Worm (Caenorhabditis elegans) whole organism, L1 larva: ENCODE measurements around the gene C26B9.3.

Source experiments
- C34B4.2 ChIP-seq: sonication (generic microtip); optimal IDR thresholded peaks from 2 replicates; lab custom pipeline; 2017; ENCODE audit warnings: mild to moderate bottlenecking, missing genetic modification characterization, missing compliant biosample characterization
- F16B12.6 ChIP-seq: fragments of 150-350 bp; optimal IDR thresholded peaks from 2 replicates; lab custom pipeline; 2014; ENCODE audit warnings: missing biosample characterization, missing genetic modification characterization
- ama-1 ChIP-seq: fragments of 150-350 bp; optimal IDR thresholded peaks from 2 replicates; lab custom pipeline; 2014
- ceh-8 ChIP-seq: fragments of 200-800 bp; sonication (Bioruptor generic); optimal IDR thresholded peaks from 2 replicates; lab custom pipeline; 2018; ENCODE audit warnings: mild to moderate bottlenecking, missing genetic modification characterization, moderate library complexity, missing compliant biosample characterization
- ceh-82 ChIP-seq, 3 experiments: fragments of 150-350 bp in 1 of 3; sonication (generic microtip) in 2 of 3; optimal IDR thresholded peaks; 2 replicates each; lab custom pipeline; 2014 to 2017; ENCODE audit warnings: missing biosample characterization in 3 of 3, missing genetic modification characterization in 3 of 3
- egl-13 ChIP-seq: sonication (generic microtip); optimal IDR thresholded peaks from 2 replicates; lab custom pipeline; 2016; ENCODE audit warnings: missing genotype, missing genetic modification reagents, missing genetic modification characterization, missing compliant biosample characterization
- elt-2 ChIP-seq: sonication (generic microtip); optimal IDR thresholded peaks from 2 replicates; lab custom pipeline; 2016; ENCODE audit warnings: missing genetic modification characterization, mild to moderate bottlenecking, inconsistent platforms, missing compliant biosample characterization, missing genetic modification reagents
- ets-5 ChIP-seq: fragments of 200-800 bp; sonication (Bioruptor generic); IDR thresholded peaks from 2 replicates; pipeline ENCODE4 v1.3.6; 2022; ENCODE audit warnings: missing genetic modification characterization, missing compliant biosample characterization
- fkh-10 ChIP-seq: sonication (generic microtip); optimal IDR thresholded peaks from 2 replicates; lab custom pipeline; 2017; ENCODE audit warnings: missing biosample characterization, missing genetic modification reagents, missing genetic modification characterization
- fkh-4 ChIP-seq: sonication (generic microtip); optimal IDR thresholded peaks from 2 replicates; lab custom pipeline; 2016; ENCODE audit warnings: missing compliant biosample characterization, missing genetic modification characterization, borderline replicate concordance
- fkh-8 ChIP-seq: sonication (generic microtip); optimal IDR thresholded peaks from 2 replicates; lab custom pipeline; 2016; ENCODE audit warnings: mild to moderate bottlenecking, missing genetic modification characterization, missing compliant biosample characterization
- hlh-17 ChIP-seq: fragments of 200-800 bp; sonication (Bioruptor generic); optimal IDR thresholded peaks from 2 replicates; lab custom pipeline; 2018; ENCODE audit warnings: missing genetic modification characterization, mild to moderate bottlenecking, missing compliant biosample characterization, moderate library complexity, borderline replicate concordance
- hlh-4 ChIP-seq: sonication (generic microtip); optimal IDR thresholded peaks from 2 replicates; lab custom pipeline; 2016; ENCODE audit warnings: mild to moderate bottlenecking, missing genetic modification characterization, missing compliant biosample characterization
- lin-14 ChIP-seq: fragments of 200-800 bp; sonication (Bioruptor generic); optimal IDR thresholded peaks from 2 replicates; lab custom pipeline; 2018; ENCODE audit warnings: mild to moderate bottlenecking, missing genetic modification characterization, moderate library complexity, missing compliant biosample characterization
- lin-15B ChIP-seq: fragments of 150-350 bp; sonication (generic microtip); optimal IDR thresholded peaks from 3 replicates; lab custom pipeline; 2014; ENCODE audit warnings: missing biosample characterization, missing genetic modification characterization
- lin-35 ChIP-seq, 2 experiments: fragments of 150-350 bp; optimal IDR thresholded peaks; 2 replicates each; lab custom pipeline; 2014; ENCODE audit warnings: missing biosample characterization in 2 of 2, missing genetic modification characterization in 2 of 2, missing genetic modification reagents in 2 of 2
- lin-39 ChIP-seq: fragments of 150-350 bp; optimal IDR thresholded peaks from 2 replicates; lab custom pipeline; 2014; ENCODE audit warnings: missing biosample characterization, missing genetic modification reagents, missing genetic modification characterization
- lsy-2 ChIP-seq, 2 experiments: fragments of 150-350 bp; optimal IDR thresholded peaks; 2 replicates each; lab custom pipeline; 2014; ENCODE audit warnings: missing biosample characterization in 2 of 2, missing genetic modification characterization in 2 of 2
- mab-9 ChIP-seq: fragments of 200-800 bp; sonication (Bioruptor generic); IDR thresholded peaks from 2 replicates; pipeline ENCODE4 v1.3.6; 2022; ENCODE audit warnings: missing genetic modification reagents, missing genetic modification characterization, missing compliant biosample characterization
- mep-1 ChIP-seq: fragments of 150-350 bp; optimal IDR thresholded peaks from 2 replicates; lab custom pipeline; 2014; ENCODE audit warnings: missing biosample characterization, missing genetic modification characterization
- nhr-11 ChIP-seq: fragments of 150-350 bp; optimal IDR thresholded peaks from 2 replicates; lab custom pipeline; 2014; ENCODE audit warnings: missing biosample characterization, missing genetic modification characterization
- nhr-12 ChIP-seq: sonication (generic microtip); optimal IDR thresholded peaks from 2 replicates; lab custom pipeline; 2017; ENCODE audit warnings: missing biosample characterization, missing genetic modification characterization
- nhr-19 ChIP-seq: fragments of 200-800 bp; sonication (Bioruptor generic); conservative IDR thresholded peaks from 2 replicates; pipeline ENCODE4 v1.3.6; 2022; ENCODE audit warnings: missing genetic modification characterization, missing compliant biosample characterization
- nhr-47 ChIP-seq: sonication (generic microtip); optimal IDR thresholded peaks from 2 replicates; lab custom pipeline; 2016; ENCODE audit warnings: mild to moderate bottlenecking, missing genetic modification characterization, moderate library complexity, missing compliant biosample characterization
- nhr-71 ChIP-seq: sonication (generic microtip); optimal IDR thresholded peaks from 2 replicates; lab custom pipeline; 2016; ENCODE audit warnings: mild to moderate bottlenecking, missing genetic modification characterization, moderate library complexity, missing compliant biosample characterization
- nhr-76 ChIP-seq: sonication (generic microtip); optimal IDR thresholded peaks from 2 replicates; lab custom pipeline; 2017; ENCODE audit warnings: missing biosample characterization, missing genetic modification characterization
- pqm-1 ChIP-seq: sonication (generic microtip); optimal IDR thresholded peaks from 3 replicates; lab custom pipeline; 2017; ENCODE audit warnings: missing biosample characterization, missing genetic modification characterization
- skn-1 ChIP-seq: fragments of 150-350 bp; optimal IDR thresholded peaks from 2 replicates; lab custom pipeline; 2014; ENCODE audit warnings: missing biosample characterization, missing genetic modification characterization
- snpc-4 ChIP-seq: fragments of 150-350 bp; optimal IDR thresholded peaks from 2 replicates; lab custom pipeline; 2014; ENCODE audit warnings: missing biosample characterization, missing genetic modification characterization
- snu-23 ChIP-seq: sonication (generic microtip); optimal IDR thresholded peaks from 2 replicates; lab custom pipeline; 2016; ENCODE audit warnings: missing genetic modification characterization, missing compliant biosample characterization
- swsn-7 ChIP-seq: sonication (generic microtip); optimal IDR thresholded peaks from 2 replicates; lab custom pipeline; 2016; ENCODE audit warnings: missing genetic modification characterization, missing compliant biosample characterization
- tbx-2 ChIP-seq: sonication (generic microtip); optimal IDR thresholded peaks from 2 replicates; lab custom pipeline; 2016; ENCODE audit warnings: missing genetic modification characterization, missing compliant biosample characterization
- unc-130 ChIP-seq: fragments of 150-350 bp; optimal IDR thresholded peaks from 2 replicates; lab custom pipeline; 2017; ENCODE audit warnings: missing biosample characterization, missing genetic modification characterization, inconsistent platforms
- unc-86 ChIP-seq: sonication (generic microtip); optimal IDR thresholded peaks from 2 replicates; lab custom pipeline; 2016; ENCODE audit warnings: missing genetic modification characterization, missing compliant biosample characterization
- unc-98 ChIP-seq: fragments of 200-800 bp; sonication (Bioruptor generic); IDR thresholded peaks from 2 replicates; pipeline ENCODE4 v1.3.6; 2022; ENCODE audit warnings: missing genetic modification characterization, missing compliant biosample characterization
- vab-15 ChIP-seq: sonication (generic microtip); optimal IDR thresholded peaks from 2 replicates; lab custom pipeline; 2017; ENCODE audit warnings: missing genotype, mild to moderate bottlenecking, missing genetic modification characterization, missing compliant biosample characterization
- xbp-1 ChIP-seq: sonication (generic microtip); optimal IDR thresholded peaks from 2 replicates; lab custom pipeline; 2016; ENCODE audit warnings: missing genetic modification characterization, missing compliant biosample characterization
- zip-4 ChIP-seq: fragments of 200-800 bp; sonication (Bioruptor generic); optimal IDR thresholded peaks from 2 replicates; lab custom pipeline; 2018; ENCODE audit warnings: mild to moderate bottlenecking, missing genetic modification characterization, moderate library complexity, missing compliant biosample characterization

Gene C26B9.3

DNA sequence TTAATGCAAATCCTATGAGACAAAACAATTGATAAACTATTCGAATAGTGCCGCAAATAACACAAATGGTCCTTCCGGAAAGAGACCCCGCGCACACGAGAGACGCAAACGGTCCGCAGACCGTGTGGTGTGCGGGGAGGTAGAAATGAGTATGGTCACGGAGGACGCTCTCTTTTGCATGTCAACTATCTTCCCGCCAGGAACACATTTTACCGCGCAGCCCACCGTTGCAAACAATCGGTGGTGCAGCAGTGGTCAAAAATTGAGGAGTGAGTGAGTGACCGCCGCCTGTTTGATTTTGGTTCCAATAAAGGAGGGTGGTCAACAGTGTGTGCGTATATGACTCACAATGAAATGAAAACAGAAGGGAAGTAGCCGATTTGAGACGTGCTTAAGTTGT lies 22.6 kb downstream of the C26B9.3 start:
- TF ChIP-seq lin-14 = peak; percentile 8
- no peak for TF ChIP-seq hlh-4 (tag; lab: Kevin White, UChicago)

DNA sequence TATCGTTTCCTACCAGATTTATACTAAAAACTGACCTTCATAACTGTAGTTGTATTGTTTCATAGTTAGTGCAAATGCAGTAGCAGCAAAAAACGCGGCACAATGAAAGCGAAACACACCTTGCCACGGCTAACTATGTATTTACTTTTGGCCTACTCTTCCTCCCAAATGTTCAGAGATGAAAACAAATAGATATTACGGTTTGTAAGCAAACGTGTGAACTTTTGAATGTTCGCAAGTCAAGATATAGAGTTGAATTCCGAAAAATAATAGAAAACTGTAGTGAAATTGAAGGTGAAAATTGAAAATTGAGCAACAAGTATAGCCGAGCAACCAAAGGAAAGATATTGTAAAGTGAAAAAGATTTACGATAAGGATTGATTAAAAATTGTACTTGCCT lies 26.1 kb downstream of the C26B9.3 start, which contains the start of gene chtl-1:
Gene chtl-1 (minus strand): TSS at position 101 of the 400 bp plus-strand sequence.
- TF ChIP-seq skn-1 (tag; lab: Kevin White, UChicago) (no peak), nhr-71 (tag; lab: Kevin White, UChicago) (no peak), F16B12.6 (tag; lab: Kevin White, UChicago) (no peak), unc-130 (tag; lab: Kevin White, UChicago) (no peak), fkh-4 (tag; lab: Kevin White, UChicago) (no peak), swsn-7 (tag; lab: Kevin White, UChicago) (no peak), unc-98 (no peak), ceh-8 (no peak), ama-1 (lab: Kevin White, UChicago) (no peak), nhr-47 (tag; lab: Kevin White, UChicago) (no peak), lin-14 (no peak)

DNA sequence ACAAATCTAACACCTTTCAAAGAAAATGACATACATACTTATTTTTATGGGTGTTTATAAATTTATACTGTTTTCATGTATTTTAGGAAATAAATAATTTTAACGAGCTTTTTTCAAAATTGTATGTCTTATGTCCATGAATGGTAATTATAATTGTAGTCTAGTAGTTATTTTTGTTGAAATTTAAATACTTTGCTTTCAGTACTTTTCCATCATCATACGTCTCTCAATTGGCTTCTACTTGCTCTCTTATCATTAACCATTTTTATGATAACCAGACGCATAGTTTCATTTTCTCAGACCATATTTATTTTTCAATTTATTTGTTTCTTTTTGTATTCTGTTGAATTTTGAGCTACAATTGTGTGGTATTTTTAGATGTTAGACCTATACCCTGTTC lies 27.3 kb downstream of the C26B9.3 start, which contains the start of gene F35C8.5:
Gene F35C8.5 (plus strand): TSS at position 377 of the 400 bp plus-strand sequence.
- TF ChIP-seq vab-15 (tag; lab: Kevin White, UChicago) (no peak), tbx-2 (tag; lab: Kevin White, UChicago) (no peak), hlh-17 (GFP tag; lab: Kevin White, UChicago) (no peak), elt-2 (tag; lab: Kevin White, UChicago) (peak; percentile 30), mep-1 (no peak), lin-35 (GFP tag; optimal IDR thresholded peaks at IDR 0.05; lab: Kevin White, UChicago) (peak in 1 of 2 experiments; percentile 8), unc-98 (no peak)

DNA sequence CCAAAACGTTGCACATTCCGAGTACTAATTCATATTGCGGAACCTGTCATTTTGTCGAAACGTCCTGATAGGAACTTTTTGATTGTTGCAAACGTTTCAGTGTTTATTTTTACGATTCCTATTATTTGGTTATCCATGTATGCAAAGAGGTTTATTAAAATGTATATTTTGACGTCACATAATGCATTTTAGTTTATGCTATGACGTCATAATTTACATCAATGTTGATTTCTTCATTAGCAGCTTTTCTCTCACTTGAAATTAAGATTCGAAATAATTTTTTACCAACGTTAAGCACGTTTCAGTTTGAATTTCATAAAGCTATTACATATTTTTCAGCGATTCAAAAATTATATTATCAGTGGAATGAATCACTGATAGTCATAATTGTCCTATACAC lies 28.5 kb downstream of the C26B9.3 start:
- TF ChIP-seq swsn-7 (tag; lab: Kevin White, UChicago) = no peak
- no peak for TF ChIP-seq nhr-76 (tag; lab: Kevin White, UChicago)
- TF ChIP-seq egl-13 (tag; lab: Kevin White, UChicago) = no peak
- TF ChIP-seq zip-4 (GFP tag; lab: Kevin White, UChicago) = no peak
- TF ChIP-seq nhr-12 (tag; lab: Kevin White, UChicago) = no peak

DNA sequence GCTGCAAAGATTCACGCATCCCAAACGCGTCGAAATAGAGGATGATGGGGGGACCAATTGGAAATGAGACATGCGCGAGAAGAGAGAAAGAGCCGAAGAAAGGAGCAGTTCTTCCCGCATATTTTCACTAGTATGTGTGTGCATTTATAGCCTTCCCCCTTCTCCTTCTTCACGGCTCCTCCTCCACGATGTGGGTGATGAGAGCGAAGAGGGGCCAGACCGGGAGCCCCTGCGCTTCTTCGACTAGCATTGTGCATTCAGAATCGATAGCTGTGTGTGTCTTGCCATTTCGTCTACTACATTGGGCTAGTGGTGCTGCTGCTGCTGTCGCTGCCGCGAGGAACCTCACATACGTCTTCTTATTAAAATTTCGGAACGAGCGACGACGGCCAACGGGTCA lies 30.1 kb downstream of the C26B9.3 start, which contains the start of gene jkk-1:
Gene jkk-1 (plus strand): TSS at position 249 of the 400 bp plus-strand sequence.
- TF ChIP-seq ceh-82 (tag; optimal IDR thresholded peaks at IDR 0.05; lab: Kevin White, UChicago) (peak; percentile 36 to 53 (median 39)), fkh-10 (GFP tag; lab: Kevin White, UChicago) (peak; percentile 52), C34B4.2 (no peak), mab-9 (GFP tag; lab: Robert Waterston, UW) (peak; percentile 51; the same call in 1 of the 2 replicates), lin-35 (GFP tag; optimal IDR thresholded peaks at IDR 0.05; lab: Kevin White, UChicago) (peak in 1 of 2 experiments; percentile 3), nhr-12 (tag; lab: Kevin White, UChicago) (no peak), nhr-11 (tag; lab: Kevin White, UChicago) (no peak), zip-4 (GFP tag; lab: Kevin White, UChicago) (no peak), snu-23 (peak; percentile 14), unc-86 (tag; lab: Kevin White, UChicago) (peak; percentile 29), xbp-1 (tag; lab: Kevin White, UChicago) (peak; percentile 22), nhr-71 (tag; lab: Kevin White, UChicago) (peak; percentile 34), ets-5 (no peak), fkh-8 (tag; lab: Kevin White, UChicago) (peak; percentile 58), lin-14 (peak; percentile 83), lsy-2 (tag; optimal IDR thresholded peaks at IDR 0.05; lab: Kevin White, UChicago) (peak in 1 of 2 experiments; percentile 21), skn-1 (tag; lab: Kevin White, UChicago) (no peak), ama-1 (lab: Kevin White, UChicago) (no peak), snpc-4 (tag; lab: Kevin White, UChicago) (no peak), vab-15 (tag; lab: Kevin White, UChicago) (no peak), nhr-19 (GFP tag; lab: Robert Waterston, UW) (no peak), egl-13 (tag; lab: Kevin White, UChicago) (peak; percentile 14), swsn-7 (tag; lab: Kevin White, UChicago) (peak; percentile 10), nhr-47 (tag; lab: Kevin White, UChicago) (peak; percentile 53), lin-39 (tag; lab: Kevin White, UChicago) (no peak), lin-15B (tag; lab: Kevin White, UChicago) (no peak), pqm-1 (tag; lab: Kevin White, UChicago) (no peak)
